Fruit fly (Drosophila melanogaster): ENCODE results near the gene Ptp61F.

The Ptp61F gene

dm6 chr3L:1335989-1336961 lies 138.8 kb downstream of the Ptp61F start (continued):
- peak; percentile 55 for TF ChIP-seq CG15479 (GFP tag; optimal IDR thresholded peaks at IDR 0.05)
- TF ChIP-seq CG11085 (GFP tag; IDR thresholded peaks at IDR 0.05), result no peak
- TF ChIP-seq Nf-YA (GFP tag; IDR thresholded peaks at IDR 0.05), result no peak
- peak; percentile 7 for TF ChIP-seq CG9727 (GFP tag; optimal IDR thresholded peaks at IDR 0.05)
- TF ChIP-seq HLH4C (GFP tag; IDR thresholded peaks at IDR 0.05; ENCODE audit: partially characterized antibody), result no peak
- no peak for TF ChIP-seq dmrt11E (tag; optimal IDR thresholded peaks at IDR 0.05)
- TF ChIP-seq CG4404 (GFP tag; IDR thresholded peaks at IDR 0.05), result no peak
- TF ChIP-seq ato (GFP tag; IDR thresholded peaks at IDR 0.05; ENCODE audit: partially characterized antibody), result no peak
- no peak for TF ChIP-seq CG1647 (GFP tag; optimal IDR thresholded peaks at IDR 0.05)
- TF ChIP-seq CG11398 (GFP tag; optimal IDR thresholded peaks at IDR 0.05), result no peak
- no peak for TF ChIP-seq Dref (GFP tag; IDR thresholded peaks at IDR 0.05)
- TF ChIP-seq shn (GFP tag; optimal IDR thresholded peaks at IDR 0.05), result no peak
- no peak for TF ChIP-seq Hmr (GFP tag; optimal IDR thresholded peaks at IDR 0.05)
- TF ChIP-seq nerfin-1 (tag; optimal IDR thresholded peaks at IDR 0.05), result no peak
- TF ChIP-seq NK7.1 (GFP tag; optimal IDR thresholded peaks at IDR 0.05), result no peak
- no peak for TF ChIP-seq CG6654 (GFP tag; optimal IDR thresholded peaks at IDR 0.05)
- TF ChIP-seq pho (GFP tag; optimal IDR thresholded peaks at IDR 0.05), result no peak
- no peak for TF ChIP-seq CG8478 (optimal IDR thresholded peaks at IDR 0.05)
- TF ChIP-seq CG12769 (tag; optimal IDR thresholded peaks at IDR 0.05), result peak; percentile 52
- no peak for TF ChIP-seq sob (GFP tag; IDR thresholded peaks at IDR 0.05)
- no peak for TF ChIP-seq tap (tag; optimal IDR thresholded peaks at IDR 0.05)
- TF ChIP-seq vfl (GFP tag; optimal IDR thresholded peaks at IDR 0.05), result no peak
- no peak for TF ChIP-seq ssp (GFP tag; IDR thresholded peaks at IDR 0.05)
- TF ChIP-seq H15 (GFP tag; IDR thresholded peaks at IDR 0.05), result no peak
- TF ChIP-seq gsb-n (tag; optimal IDR thresholded peaks at IDR 0.05), result no peak
- no peak for TF ChIP-seq CG8765 (GFP tag; IDR thresholded peaks at IDR 0.05)
- TF ChIP-seq CrebB (tag; optimal IDR thresholded peaks at IDR 0.05), result no peak
- TF ChIP-seq psq (GFP tag; optimal IDR thresholded peaks at IDR 0.05), result no peak
- no peak for TF ChIP-seq CG1603 (tag; optimal IDR thresholded peaks at IDR 0.05)
- no peak for TF ChIP-seq CG4854 (GFP tag; optimal IDR thresholded peaks at IDR 0.05)
- TF ChIP-seq emc (GFP tag; optimal IDR thresholded peaks at IDR 0.05), result no peak
- no peak for TF ChIP-seq org-1 (GFP tag; optimal IDR thresholded peaks at IDR 0.05)
- TF ChIP-seq E2f2 (GFP tag; IDR thresholded peaks at IDR 0.05), result no peak
- TF ChIP-seq stwl (tag; optimal IDR thresholded peaks at IDR 0.05), result no peak
- TF ChIP-seq Sox100B (GFP tag; optimal IDR thresholded peaks at IDR 0.05), result no peak
- 0 out of 3 replicates have a peak, but pooled peaks have one; percentile 11 for TF ChIP-seq zfh1 (GFP tag; IDR thresholded peaks at IDR 0.05)
- TF ChIP-seq Doc3 (GFP tag; IDR thresholded peaks at IDR 0.05; ENCODE audit: partially characterized antibody), result no peak
- TF ChIP-seq salm (tag; optimal IDR thresholded peaks at IDR 0.05), result no peak
- TF ChIP-seq CG10431 (GFP tag; optimal IDR thresholded peaks at IDR 0.05), result no peak
- TF ChIP-seq CG4820 (GFP tag; optimal IDR thresholded peaks at IDR 0.05), result no peak
- no peak for TF ChIP-seq Sox102F (GFP tag; optimal IDR thresholded peaks at IDR 0.05)
- peak; percentile 41 for TF ChIP-seq CG10543 (GFP tag; optimal IDR thresholded peaks at IDR 0.05)
- TF ChIP-seq amos (GFP tag; IDR thresholded peaks at IDR 0.05; ENCODE audit: partially characterized antibody), result no peak
- no peak for TF ChIP-seq oc (tag; optimal IDR thresholded peaks at IDR 0.05)
- TF ChIP-seq YL-1 (GFP tag; optimal IDR thresholded peaks at IDR 0.05), result no peak
- TF ChIP-seq Stat92E (GFP tag; optimal IDR thresholded peaks at IDR 0.05), result no peak
- TF ChIP-seq ash1 (GFP tag; optimal IDR thresholded peaks at IDR 0.05), result no peak
- no peak for TF ChIP-seq ham (GFP tag; IDR thresholded peaks at IDR 0.05)
- TF ChIP-seq ap (GFP tag; IDR thresholded peaks at IDR 0.05), result no peak

Data from whole organism, embryonic.